Fruit fly (Drosophila melanogaster) whole organism, pupa: ENCODE results near the gene gammaTub23C.

ENCODE experiments used
- CG9948 ChIP-seq: fragments of 200-800 bp; sonication (Bioruptor generic); optimal IDR thresholded peaks from 2 replicates; lab custom pipeline; 2018; ENCODE audit warnings: missing biosample characterization, mild to moderate bottlenecking, missing genetic modification characterization, moderate library complexity
- D1 ChIP-seq: fragments of 200-800 bp; sonication (Bioruptor generic); optimal IDR thresholded peaks from 2 replicates; lab custom pipeline; 2018; ENCODE audit warnings: missing biosample characterization, mild to moderate bottlenecking, missing genetic modification characterization, moderate library complexity
- Snoo ChIP-seq: fragments of 200-800 bp; sonication (Bioruptor generic); optimal IDR thresholded peaks from 3 replicates; lab custom pipeline; 2017; ENCODE audit warnings: missing biosample characterization, mild to moderate bottlenecking, missing genetic modification characterization, inconsistent platforms

- TF ChIP-seq Snoo (tag; lab: Kevin White, UChicago) (no peak), D1 (tag; lab: Kevin White, UChicago) (no peak), CG9948 (tag; lab: Kevin White, UChicago) (no peak)
These were observed 3.3 kb upstream of the gammaTub23C start, which contains the start of gene Ts for dm6 chr2L:2969438-2969837.
